Worm (Caenorhabditis elegans): ENCODE measurements around the gene F55A4.7.

F55A4.7 gene

ce11 chrX:1068986-1069385 is 30.7 kb upstream of the F55A4.7 start, which contains the start of gene mksr-1:
TSS of gene mksr-1 (minus strand) at chrX:1069129.
- no peak for TF ChIP-seq hmbx-1 (tag; optimal IDR thresholded peaks at IDR 0.05)
- peak; percentile 78 for TF ChIP-seq ets-7 (tag; optimal IDR thresholded peaks at IDR 0.05)

ce11 chrX:1064064-1064463 is 25.8 kb upstream of the F55A4.7 start:
- no peak for TF ChIP-seq pes-1 (GFP tag; IDR thresholded peaks at IDR 0.05)
- TF ChIP-seq ceh-13 (GFP tag; optimal IDR thresholded peaks at IDR 0.05), result no peak
- TF ChIP-seq scrt-1 (GFP tag; IDR thresholded peaks at IDR 0.05), result no peak
- no peak for TF ChIP-seq hmbx-1 (tag; optimal IDR thresholded peaks at IDR 0.05)
- peak; percentile 45 for TF ChIP-seq F13C5.2 (tag; optimal IDR thresholded peaks at IDR 0.05)
- TF ChIP-seq tbx-11 (GFP tag; IDR thresholded peaks at IDR 0.05), result no peak
- no peak for TF ChIP-seq flt-1 (GFP tag; IDR thresholded peaks at IDR 0.05)
- TF ChIP-seq tra-4 (tag; optimal IDR thresholded peaks at IDR 0.05), result no peak
- no peak for TF ChIP-seq sea-1 (GFP tag; conservative IDR thresholded peaks at IDR 0.05)
- peak; percentile 40 for TF ChIP-seq hmg-4 (GFP tag; optimal IDR thresholded peaks at IDR 0.05)
- no peak for TF ChIP-seq B0310.2 (tag; optimal IDR thresholded peaks at IDR 0.05)

ce11 chrX:1062403-1063073 is 24.3 kb upstream of the F55A4.7 start, which contains the start of gene unc-1:
TSS of gene unc-1 (minus strand) at chrX:1062453.
- TF ChIP-seq tbx-11 (GFP tag; IDR thresholded peaks at IDR 0.05) (no peak), scrt-1 (GFP tag; IDR thresholded peaks at IDR 0.05) (0 out of 2 replicates have a peak, but pooled peaks have one; percentile 20)

ce11 chrX:1060705-1061104 is 22.5 kb upstream of the F55A4.7 start:
- no peak for TF ChIP-seq B0310.2 (tag; optimal IDR thresholded peaks at IDR 0.05)
- TF ChIP-seq ceh-36 (tag; optimal IDR thresholded peaks at IDR 0.05), result no peak
- TF ChIP-seq pes-1 (GFP tag; IDR thresholded peaks at IDR 0.05), result no peak
- no peak for TF ChIP-seq aly-1 (tag; optimal IDR thresholded peaks at IDR 0.05)
- TF ChIP-seq hmg-4 (GFP tag; optimal IDR thresholded peaks at IDR 0.05), result no peak
- no peak for TF ChIP-seq ets-7 (tag; optimal IDR thresholded peaks at IDR 0.05)
- TF ChIP-seq ceh-13 (GFP tag; optimal IDR thresholded peaks at IDR 0.05), result no peak
- TF ChIP-seq ama-1 (optimal IDR thresholded peaks at IDR 0.05), result no peak
- no peak for TF ChIP-seq scrt-1 (GFP tag; IDR thresholded peaks at IDR 0.05)
- TF ChIP-seq flt-1 (GFP tag; IDR thresholded peaks at IDR 0.05), result no peak
- no peak for TF ChIP-seq tbx-11 (GFP tag; IDR thresholded peaks at IDR 0.05)
- TF ChIP-seq sea-1 (GFP tag; conservative IDR thresholded peaks at IDR 0.05), result no peak
- TF ChIP-seq tbx-37 (GFP tag; conservative IDR thresholded peaks at IDR 0.05), result no peak
- TF ChIP-seq hmbx-1 (tag; optimal IDR thresholded peaks at IDR 0.05), result no peak
- TF ChIP-seq tra-4 (tag; optimal IDR thresholded peaks at IDR 0.05), result no peak
- TF ChIP-seq F13C5.2 (tag; optimal IDR thresholded peaks at IDR 0.05), result no peak
- TF ChIP-seq hnd-1 (tag; optimal IDR thresholded peaks at IDR 0.05), result no peak

- TF ChIP-seq aly-1 (tag; optimal IDR thresholded peaks at IDR 0.05) (no peak), hmbx-1 (tag; optimal IDR thresholded peaks at IDR 0.05) (no peak), ama-1 (optimal IDR thresholded peaks at IDR 0.05) (no peak), hnd-1 (tag; optimal IDR thresholded peaks at IDR 0.05) (no peak), B0310.2 (tag; optimal IDR thresholded peaks at IDR 0.05) (no peak), ceh-13 (GFP tag; optimal IDR thresholded peaks at IDR 0.05) (no peak), ets-7 (tag; optimal IDR thresholded peaks at IDR 0.05) (no peak), hmg-4 (GFP tag; optimal IDR thresholded peaks at IDR 0.05) (no peak), tbx-11 (GFP tag; IDR thresholded peaks at IDR 0.05) (no peak), scrt-1 (GFP tag; IDR thresholded peaks at IDR 0.05) (no peak), flt-1 (GFP tag; IDR thresholded peaks at IDR 0.05) (no peak), tra-4 (tag; optimal IDR thresholded peaks at IDR 0.05) (no peak), tbx-37 (GFP tag; conservative IDR thresholded peaks at IDR 0.05) (no peak)
Measured at ce11 chrX:1057821-1058377, 19.7 kb upstream of the F55A4.7 start.

ce11 chrX:1053929-1054328 is 15.7 kb upstream of the F55A4.7 start, which contains the start of gene ncs-3:
TSS of gene ncs-3 (plus strand) at chrX:1054081.
- no peak for TF ChIP-seq ceh-36 (tag; optimal IDR thresholded peaks at IDR 0.05)
- no peak for TF ChIP-seq B0310.2 (tag; optimal IDR thresholded peaks at IDR 0.05)
- TF ChIP-seq scrt-1 (GFP tag; IDR thresholded peaks at IDR 0.05), result no peak
- TF ChIP-seq ama-1 (optimal IDR thresholded peaks at IDR 0.05), result no peak
- no peak for TF ChIP-seq pes-1 (GFP tag; IDR thresholded peaks at IDR 0.05)
- TF ChIP-seq tra-4 (tag; optimal IDR thresholded peaks at IDR 0.05), result no peak
- TF ChIP-seq tbx-11 (GFP tag; IDR thresholded peaks at IDR 0.05), result no peak
- TF ChIP-seq sea-1 (GFP tag; conservative IDR thresholded peaks at IDR 0.05), result no peak
- TF ChIP-seq hnd-1 (tag; optimal IDR thresholded peaks at IDR 0.05), result no peak

ce11 chrX:1052960-1053359 is 14.7 kb upstream of the F55A4.7 start:
- TF ChIP-seq pes-1 (GFP tag; IDR thresholded peaks at IDR 0.05), result no peak
- no peak for TF ChIP-seq hmg-4 (GFP tag; optimal IDR thresholded peaks at IDR 0.05)
- no peak for TF ChIP-seq tra-4 (tag; optimal IDR thresholded peaks at IDR 0.05)
- no peak for TF ChIP-seq tbx-37 (GFP tag; conservative IDR thresholded peaks at IDR 0.05)
- TF ChIP-seq flt-1 (GFP tag; IDR thresholded peaks at IDR 0.05), result no peak
- TF ChIP-seq ets-7 (tag; optimal IDR thresholded peaks at IDR 0.05), result no peak
- no peak for TF ChIP-seq ceh-36 (tag; optimal IDR thresholded peaks at IDR 0.05)
- TF ChIP-seq F13C5.2 (tag; optimal IDR thresholded peaks at IDR 0.05), result no peak
- TF ChIP-seq ceh-13 (GFP tag; optimal IDR thresholded peaks at IDR 0.05), result no peak
- no peak for TF ChIP-seq B0310.2 (tag; optimal IDR thresholded peaks at IDR 0.05)
- TF ChIP-seq sea-1 (GFP tag; conservative IDR thresholded peaks at IDR 0.05), result no peak
- TF ChIP-seq ama-1 (optimal IDR thresholded peaks at IDR 0.05), result no peak
- no peak for TF ChIP-seq scrt-1 (GFP tag; IDR thresholded peaks at IDR 0.05)
- no peak for TF ChIP-seq tbx-11 (GFP tag; IDR thresholded peaks at IDR 0.05)
- no peak for TF ChIP-seq aly-1 (tag; optimal IDR thresholded peaks at IDR 0.05)
- TF ChIP-seq hnd-1 (tag; optimal IDR thresholded peaks at IDR 0.05), result no peak
